Fruit fly (Drosophila melanogaster): ENCODE data around the gene kumpel.

kumpel gene

DNA sequence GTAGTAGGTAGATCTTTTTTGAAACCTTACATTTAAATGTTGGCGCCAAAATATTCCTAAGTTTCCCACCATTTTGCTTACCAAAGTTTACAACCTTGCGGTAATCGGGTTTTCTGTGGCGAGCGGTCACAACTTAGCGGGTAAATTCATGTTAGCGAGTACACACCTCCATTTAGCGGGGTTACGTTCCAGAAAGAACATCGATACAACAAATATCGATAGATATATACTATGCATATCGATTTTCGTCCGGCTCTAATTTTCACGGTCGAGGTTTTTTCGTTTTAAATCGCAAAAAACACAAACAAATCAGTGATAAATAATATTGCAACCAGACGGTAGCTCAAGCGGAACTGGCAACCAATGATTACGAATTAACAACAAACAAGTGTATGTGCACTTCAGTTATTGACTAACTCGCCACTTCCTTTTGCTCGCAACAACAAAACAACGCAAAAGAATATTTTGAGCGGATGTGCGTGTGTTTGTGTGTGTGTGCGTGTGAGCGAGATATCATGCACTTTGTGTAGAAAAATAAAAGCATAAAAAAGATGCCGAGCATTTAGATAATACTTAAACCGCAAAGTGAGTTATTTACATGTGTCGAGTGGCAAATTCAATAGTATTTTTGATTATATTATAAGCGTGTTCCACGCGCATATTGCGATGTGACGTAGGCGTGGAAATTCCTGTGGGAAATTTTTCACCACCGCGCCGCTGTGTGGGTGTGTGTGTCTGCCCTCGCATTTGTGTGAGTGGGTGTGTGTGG, 18.3 kb upstream of the kumpel start, which contains the start of gene Lnk (continued):
- TF ChIP-seq zen (tag; optimal IDR thresholded peaks at IDR 0.05) (peak; percentile 30), croc (GFP tag; conservative IDR thresholded peaks at IDR 0.05) (no peak), CG10654 (GFP tag; optimal IDR thresholded peaks at IDR 0.05) (no peak), Chrac-16 (GFP tag; optimal IDR thresholded peaks at IDR 0.05) (no peak), Hmr (GFP tag; optimal IDR thresholded peaks at IDR 0.05) (peak; percentile 61), PHDP (tag; optimal IDR thresholded peaks at IDR 0.05) (no peak), hb (GFP tag; IDR thresholded peaks at IDR 0.05; ENCODE audit: partially characterized antibody) (peak; percentile 83), CG17328 (GFP tag; IDR thresholded peaks at IDR 0.05) (no peak), Oli (tag; optimal IDR thresholded peaks at IDR 0.05) (no peak), chinmo (GFP tag; IDR thresholded peaks at IDR 0.05; ENCODE audit: partially characterized antibody) (peak; percentile 90), al (GFP tag; IDR thresholded peaks at IDR 0.05) (no peak), Mes4 (GFP tag; optimal IDR thresholded peaks at IDR 0.05) (no peak), Adf1 (GFP tag; IDR thresholded peaks at IDR 0.05) (no peak), esg (GFP tag; conservative IDR thresholded peaks at IDR 0.05) (no peak), CG2678 (tag; optimal IDR thresholded peaks at IDR 0.05) (no peak), E2f1 (GFP tag; IDR thresholded peaks at IDR 0.05) (no peak), tap (tag; optimal IDR thresholded peaks at IDR 0.05) (no peak), ci (GFP tag; IDR thresholded peaks at IDR 0.05) (peak; percentile 61; the same call in 2 of the 3 replicates), CG6791 (GFP tag; IDR thresholded peaks at IDR 0.05; ENCODE audit: partially characterized antibody) (peak; percentile 92), usp (GFP tag; optimal IDR thresholded peaks at IDR 0.05) (no peak), Med (GFP tag) (peak; percentile 57), B-H1 (GFP tag; IDR thresholded peaks at IDR 0.05) (no peak), dati (GFP tag; IDR thresholded peaks at IDR 0.05) (no peak), inv (GFP tag; IDR thresholded peaks at IDR 0.05; ENCODE audit: partially characterized antibody) (peak; percentile 83), CG6689 (GFP tag; IDR thresholded peaks at IDR 0.05) (no peak), tll (GFP tag; optimal IDR thresholded peaks at IDR 0.05) (no peak), CG8478 (optimal IDR thresholded peaks at IDR 0.05) (peak; percentile 48), Dek (tag; optimal IDR thresholded peaks at IDR 0.05) (peak; percentile 11), Ssrp (tag; optimal IDR thresholded peaks at IDR 0.05) (no peak), CG13296 (GFP tag; optimal IDR thresholded peaks at IDR 0.05) (peak; percentile 20), CG2712 (tag; optimal IDR thresholded peaks at IDR 0.05) (peak; percentile 33), dmrt99B (tag; optimal IDR thresholded peaks at IDR 0.05) (no peak), h (optimal IDR thresholded peaks at IDR 0.05) (no peak), CG7372 (GFP tag; IDR thresholded peaks at IDR 0.05) (no peak), CG16779 (GFP tag; IDR thresholded peaks at IDR 0.05) (no peak), CG18764 (GFP tag; optimal IDR thresholded peaks at IDR 0.05) (no peak), so (GFP tag; IDR thresholded peaks at IDR 0.05) (no peak), seq (GFP tag; IDR thresholded peaks at IDR 0.05) (no peak), knrl (GFP tag; IDR thresholded peaks at IDR 0.05; ENCODE audit: partially characterized antibody) (peak; percentile 88), HmgD (GFP tag; optimal IDR thresholded peaks at IDR 0.05) (peak; percentile 37), cg (GFP tag; optimal IDR thresholded peaks at IDR 0.05) (peak; percentile 98), CG4424 (GFP tag; optimal IDR thresholded peaks at IDR 0.05) (no peak), Nf-YB (GFP tag; optimal IDR thresholded peaks at IDR 0.05) (no peak), CG14014 (GFP tag; IDR thresholded peaks at IDR 0.05) (0 out of 2 replicates have a peak, but pooled peaks have one; percentile 21), CG9797 (GFP tag; optimal IDR thresholded peaks at IDR 0.05) (peak; percentile 79), CG12071 (GFP tag; optimal IDR thresholded peaks at IDR 0.05) (no peak), fd102C (GFP tag; optimal IDR thresholded peaks at IDR 0.05) (no peak), z (GFP tag; IDR thresholded peaks at IDR 0.05) (no peak), CG12236 (GFP tag; optimal IDR thresholded peaks at IDR 0.05) (no peak), Trl (optimal IDR thresholded peaks at IDR 0.05) (no peak), Trl (GFP tag; optimal IDR thresholded peaks at IDR 0.05) (no peak)

Measured in whole organism, embryonic.